Worm (Caenorhabditis elegans) whole organism, mixed stage, embryonic: ENCODE measurements around the gene mes-6.

Source experiments
- M03D4.4 ChIP-seq: sonication (generic microtip); optimal IDR thresholded peaks from 2 replicates; lab custom pipeline; 2017; ENCODE audit warnings: mild to moderate bottlenecking, missing genetic modification characterization, missing compliant biosample characterization
- blmp-1 ChIP-seq: fragments of 150-350 bp; optimal IDR thresholded peaks from 2 replicates; lab custom pipeline; 2014; ENCODE audit warnings: missing biosample characterization, missing genetic modification characterization
- ceh-39 ChIP-seq: fragments of 150-350 bp; optimal IDR thresholded peaks from 2 replicates; lab custom pipeline; 2014; ENCODE audit warnings: missing biosample characterization, missing genetic modification characterization
- ceh-83 ChIP-seq: fragments of 200-800 bp; sonication (Bioruptor generic); optimal IDR thresholded peaks from 2 replicates; lab custom pipeline; 2018; ENCODE audit warnings: mild to moderate bottlenecking, missing genetic modification characterization, missing compliant biosample characterization
- elt-3 ChIP-seq: fragments of 150-350 bp; optimal IDR thresholded peaks from 2 replicates; lab custom pipeline; 2014; ENCODE audit warnings: missing biosample characterization, missing genetic modification characterization
- flh-1 ChIP-seq: fragments of 200-800 bp; sonication (Bioruptor generic); optimal IDR thresholded peaks from 2 replicates; lab custom pipeline; 2018; ENCODE audit warnings: mild to moderate bottlenecking, missing genetic modification characterization, moderate library complexity, missing compliant biosample characterization
- hlh-1 ChIP-seq: fragments of 150-350 bp; optimal IDR thresholded peaks from 2 replicates; lab custom pipeline; 2014; ENCODE audit warnings: missing biosample characterization, missing genetic modification reagents, missing genetic modification characterization
- lsy-2 ChIP-seq: fragments of 150-350 bp; optimal IDR thresholded peaks from 2 replicates; lab custom pipeline; 2014; ENCODE audit warnings: missing biosample characterization, missing genetic modification characterization
- mab-5 ChIP-seq: fragments of 150-350 bp; optimal IDR thresholded peaks from 2 replicates; lab custom pipeline; 2014; ENCODE audit warnings: missing biosample characterization, missing genetic modification characterization
- mls-2 ChIP-seq: sonication (generic microtip); optimal IDR thresholded peaks from 2 replicates; lab custom pipeline; 2016; ENCODE audit warnings: mild to moderate bottlenecking, missing genetic modification characterization, moderate library complexity, missing compliant biosample characterization
- nhr-12 ChIP-seq: fragments of 150-350 bp; optimal IDR thresholded peaks from 2 replicates; lab custom pipeline; 2014; ENCODE audit warnings: missing biosample characterization, missing genetic modification characterization
- nhr-2 ChIP-seq: fragments of 150-350 bp; optimal IDR thresholded peaks from 2 replicates; lab custom pipeline; 2014; ENCODE audit warnings: missing biosample characterization, missing genetic modification characterization
- nhr-76 ChIP-seq: sonication (generic microtip); optimal IDR thresholded peaks from 2 replicates; lab custom pipeline; 2017; ENCODE audit warnings: missing biosample characterization, missing genetic modification characterization
- pha-4 ChIP-seq: fragments of 150-350 bp; optimal IDR thresholded peaks from 2 replicates; lab custom pipeline; 2018; ENCODE audit warnings: missing biosample characterization, missing genetic modification reagents, missing genetic modification characterization
- snpc-4 ChIP-seq: fragments of 150-350 bp; optimal IDR thresholded peaks from 2 replicates; lab custom pipeline; 2014; ENCODE audit warnings: missing biosample characterization, missing genetic modification characterization
- sptf-1 ChIP-seq: sonication (generic microtip); optimal IDR thresholded peaks from 2 replicates; lab custom pipeline; 2017; ENCODE audit warnings: mild to moderate bottlenecking, missing genetic modification characterization, moderate library complexity, missing compliant biosample characterization
- tbx-8 ChIP-seq: fragments of 200-800 bp; sonication (Bioruptor generic); optimal IDR thresholded peaks from 2 replicates; lab custom pipeline; 2018; ENCODE audit warnings: mild to moderate bottlenecking, missing genetic modification characterization, moderate library complexity, missing compliant biosample characterization

Gene mes-6

DNA sequence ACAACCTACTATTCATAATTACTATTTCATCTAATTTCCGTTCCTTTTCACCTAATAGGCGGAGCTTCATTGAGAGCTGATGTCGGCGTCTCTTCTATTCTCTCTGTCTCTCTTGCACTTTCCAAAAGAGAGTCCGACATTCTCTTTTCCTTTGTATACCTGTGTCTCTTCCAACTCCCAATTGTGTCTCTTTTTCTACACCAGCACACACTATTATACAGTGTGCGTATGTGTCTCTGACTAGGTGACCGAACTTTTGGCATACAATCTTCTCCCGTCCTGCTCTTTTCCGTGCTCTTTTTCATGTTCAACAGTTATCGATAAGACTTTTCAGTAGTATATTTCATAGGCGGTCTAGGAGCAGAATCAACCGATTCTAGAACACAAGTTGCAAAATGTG lies 29.2 kb downstream of the mes-6 start:
- TF ChIP-seq pha-4, result peak; percentile 14
- no peak for TF ChIP-seq M03D4.4 (tag; lab: Kevin White, UChicago)
- TF ChIP-seq mls-2 (tag; lab: Kevin White, UChicago), result no peak

DNA sequence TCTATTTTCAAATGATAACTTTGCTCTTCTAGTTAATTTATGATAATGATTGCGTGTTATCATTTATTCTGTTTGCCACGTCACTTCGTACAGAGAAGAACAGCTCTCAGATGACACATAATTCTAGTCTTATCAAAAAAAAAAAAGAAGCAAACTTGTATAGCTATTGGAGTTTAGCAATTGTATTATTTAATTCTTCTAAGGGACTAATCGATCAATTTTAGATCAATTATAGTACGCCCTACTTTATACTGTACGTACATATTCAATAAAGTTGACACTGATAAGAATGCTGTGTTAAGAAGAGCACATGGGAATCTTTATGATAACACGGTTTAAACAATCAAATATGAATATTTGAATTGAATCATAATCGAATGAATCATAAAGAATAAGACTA lies 31.2 kb downstream of the mes-6 start:
- TF ChIP-seq snpc-4 (tag; lab: Kevin White, UChicago), result no peak
- TF ChIP-seq nhr-76 (tag; lab: Kevin White, UChicago), result no peak
- TF ChIP-seq hlh-1, result no peak
- TF ChIP-seq mls-2 (tag; lab: Kevin White, UChicago), result no peak
- no peak for TF ChIP-seq nhr-2 (tag; lab: Kevin White, UChicago)
- TF ChIP-seq M03D4.4 (tag; lab: Kevin White, UChicago), result no peak
- no peak for TF ChIP-seq nhr-12
- TF ChIP-seq blmp-1, result no peak
- no peak for TF ChIP-seq sptf-1 (tag; lab: Kevin White, UChicago)
- no peak for TF ChIP-seq tbx-8
- no peak for TF ChIP-seq flh-1
- TF ChIP-seq lsy-2, result no peak
- no peak for TF ChIP-seq elt-3

DNA sequence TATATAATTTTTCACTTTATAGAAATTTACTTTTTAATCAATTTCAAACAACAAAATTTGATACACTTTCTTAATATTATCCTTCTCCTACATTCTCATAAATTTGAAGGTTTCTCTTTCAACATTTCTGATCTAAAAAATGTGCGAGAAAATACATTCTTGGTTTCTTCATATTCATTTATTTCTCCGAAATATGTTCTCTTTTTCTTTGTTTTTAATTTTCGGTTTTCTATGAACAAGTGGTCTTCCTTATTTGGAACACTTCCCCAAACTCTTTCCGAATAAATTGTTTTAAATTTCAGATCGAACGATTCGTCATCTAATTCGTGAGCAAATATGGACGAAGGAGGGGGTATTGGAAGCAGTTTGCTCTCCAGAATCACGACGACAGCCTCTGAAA lies 48.0 kb downstream of the mes-6 start, which contains the start of gene npr-22:
npr-22 (plus strand) TSS at position 301 of the 400 bp plus-strand sequence.
- TF ChIP-seq ceh-83, result no peak
- no peak for TF ChIP-seq mls-2 (tag; lab: Kevin White, UChicago)
- no peak for TF ChIP-seq pha-4
- no peak for TF ChIP-seq ceh-39
- TF ChIP-seq nhr-2 (tag; lab: Kevin White, UChicago), result no peak
- no peak for TF ChIP-seq mab-5
